ENCODE assay signal across 1 fruit fly cellular context in genomic region chr3L:5926015-5926988, dm6.
TF ChIP-seq lines count a peak whose summit lies in the region.

No protein-coding gene starts in this region.

TF ChIP-seq in whole organism, embryonic, 481 proteins besides CTCF, POLR2A, EP300 and RAD21 (continued from another document and continues in another):
- TF ChIP-seq chif (GFP tag; optimal IDR thresholded peaks at IDR 0.05; lab: Kevin White, UChicago) = peak in 1 of 2 experiments; percentile 34
- TF ChIP-seq pnt (GFP tag; optimal IDR thresholded peaks at IDR 0.05; lab: Kevin White, UChicago) = peak; percentile 10
- TF ChIP-seq CG10366 (GFP tag; IDR thresholded peaks at IDR 0.05; lab: Robert Waterston, UW) = peak; percentile 44
- TF ChIP-seq MBD-R2 (GFP tag; IDR thresholded peaks at IDR 0.05; lab: Robert Waterston, UW) = peak; percentile 11; the same call in 1 of the 2 replicates
- TF ChIP-seq Mes4 (GFP tag; optimal IDR thresholded peaks at IDR 0.05; lab: Kevin White, UChicago) = peak; percentile 23
- peak; percentile 16 for TF ChIP-seq Side (GFP tag; optimal IDR thresholded peaks at IDR 0.05; lab: Kevin White, UChicago)
- peak; percentile 34 for TF ChIP-seq CG8478 (optimal IDR thresholded peaks at IDR 0.05; lab: Kevin White, UChicago)
- peak; percentile 36 for TF ChIP-seq salm (tag; optimal IDR thresholded peaks at IDR 0.05; lab: Kevin White, UChicago)
- TF ChIP-seq Med (GFP tag; lab: Kevin White, UChicago) = peak; percentile 81
- peak; percentile 29 for TF ChIP-seq CG11398 (GFP tag; optimal IDR thresholded peaks at IDR 0.05; lab: Kevin White, UChicago)
- TF ChIP-seq shn (GFP tag; optimal IDR thresholded peaks at IDR 0.05; lab: Kevin White, UChicago) = peak; percentile 35
- peak; percentile 49 for TF ChIP-seq Vsx1 (GFP tag; optimal IDR thresholded peaks at IDR 0.05; lab: Kevin White, UChicago)
- no peak for TF ChIP-seq tup (GFP tag; optimal IDR thresholded peaks at IDR 0.05; lab: Kevin White, UChicago)
- peak; percentile 66 for TF ChIP-seq CG11504 (tag; optimal IDR thresholded peaks at IDR 0.05; lab: Kevin White, UChicago)
- peak; percentile 13 for TF ChIP-seq Meics (GFP tag; optimal IDR thresholded peaks at IDR 0.05; lab: Kevin White, UChicago)
- TF ChIP-seq az2 (GFP tag; optimal IDR thresholded peaks at IDR 0.05; lab: Kevin White, UChicago) = peak; percentile 52
- TF ChIP-seq Abd-B (GFP tag; optimal IDR thresholded peaks at IDR 0.05; lab: Kevin White, UChicago) = peak; percentile 1
- peak; percentile 11 for TF ChIP-seq Dip3 (GFP tag; optimal IDR thresholded peaks at IDR 0.05; lab: Kevin White, UChicago)
- peak; percentile 15 for TF ChIP-seq fd96Cb (tag; optimal IDR thresholded peaks at IDR 0.05; lab: Kevin White, UChicago)
- TF ChIP-seq CG43689 (GFP tag; IDR thresholded peaks at IDR 0.05; lab: Robert Waterston, UW) = 0 out of 2 replicates have a peak, but pooled peaks have one; percentile 30
- 0 out of 3 replicates have a peak, but pooled peaks have one; percentile 10 for TF ChIP-seq so (GFP tag; IDR thresholded peaks at IDR 0.05; lab: Robert Waterston, UW)
- TF ChIP-seq sim (GFP tag; IDR thresholded peaks at IDR 0.05; lab: Robert Waterston, UW) = no peak
- peak; percentile 18 for TF ChIP-seq CG3407 (GFP tag; optimal IDR thresholded peaks at IDR 0.05; lab: Kevin White, UChicago)
- peak; percentile 22 for TF ChIP-seq H2.0 (GFP tag; IDR thresholded peaks at IDR 0.05; lab: Robert Waterston, UW)
- 0 out of 2 replicates have a peak, but pooled peaks have one; percentile 14 for TF ChIP-seq E2f2 (GFP tag; IDR thresholded peaks at IDR 0.05; lab: Robert Waterston, UW)
- no peak for TF ChIP-seq jigr1 (GFP tag; IDR thresholded peaks at IDR 0.05; lab: Robert Waterston, UW)
- peak; percentile 65 for TF ChIP-seq CG4360 (GFP tag; IDR thresholded peaks at IDR 0.05; lab: Robert Waterston, UW)
- TF ChIP-seq Spps (tag; optimal IDR thresholded peaks at IDR 0.05; lab: Kevin White, UChicago) = peak; percentile 25
- TF ChIP-seq CG18619 (GFP tag; optimal IDR thresholded peaks at IDR 0.05; lab: Kevin White, UChicago) = peak; percentile 22
- TF ChIP-seq crc (GFP tag; optimal IDR thresholded peaks at IDR 0.05; lab: Kevin White, UChicago) = peak; percentile 4
- 0 out of 2 replicates have a peak, but pooled peaks have one; percentile 23 for TF ChIP-seq Oaz (GFP tag; IDR thresholded peaks at IDR 0.05; lab: Robert Waterston, UW)
- peak; percentile 35 for TF ChIP-seq Atf-2 (GFP tag; optimal IDR thresholded peaks at IDR 0.05; lab: Kevin White, UChicago)
- peak; percentile 8 for TF ChIP-seq CHES-1-like (GFP tag; optimal IDR thresholded peaks at IDR 0.05; lab: Kevin White, UChicago)
- TF ChIP-seq CG16863 (GFP tag; optimal IDR thresholded peaks at IDR 0.05; lab: Kevin White, UChicago) = peak; percentile 49
- TF ChIP-seq tgo (GFP tag; IDR thresholded peaks at IDR 0.05; lab: Robert Waterston, UW) = peak; percentile 32; the same call in 2 of the 3 replicates
- peak; percentile 21 for TF ChIP-seq en (GFP tag; optimal IDR thresholded peaks at IDR 0.05; lab: Kevin White, UChicago)
- TF ChIP-seq Hand (GFP tag; optimal IDR thresholded peaks at IDR 0.05; lab: Kevin White, UChicago) = no peak
- 0 out of 2 replicates have a peak, but pooled peaks have one; percentile 28 for TF ChIP-seq ara (GFP tag; IDR thresholded peaks at IDR 0.05; lab: Robert Waterston, UW)
- TF ChIP-seq phol (tag; optimal IDR thresholded peaks at IDR 0.05; lab: Kevin White, UChicago) = peak; percentile 33
- peak; percentile 32; the same call in 1 of the 3 replicates for TF ChIP-seq Optix (GFP tag; IDR thresholded peaks at IDR 0.05; lab: Robert Waterston, UW)
- no peak for TF ChIP-seq ac (GFP tag; optimal IDR thresholded peaks at IDR 0.05; lab: Kevin White, UChicago)
- peak in 1 of 2 experiments; percentile 97 for TF ChIP-seq Hr78 (GFP tag; optimal IDR thresholded peaks at IDR 0.05; lab: Kevin White, UChicago)
- peak; percentile 43 for TF ChIP-seq ewg (GFP tag; optimal IDR thresholded peaks at IDR 0.05; lab: Kevin White, UChicago)
- TF ChIP-seq CG1602 (GFP tag; optimal IDR thresholded peaks at IDR 0.05; lab: Kevin White, UChicago) = peak; percentile 30
- TF ChIP-seq tap (tag; optimal IDR thresholded peaks at IDR 0.05; lab: Kevin White, UChicago) = peak; percentile 6
- TF ChIP-seq CoRest (tag; optimal IDR thresholded peaks at IDR 0.05; lab: Kevin White, UChicago) = peak; percentile 67
- TF ChIP-seq unpg (GFP tag; optimal IDR thresholded peaks at IDR 0.05; lab: Kevin White, UChicago) = peak; percentile 65
- TF ChIP-seq wek (GFP tag; optimal IDR thresholded peaks at IDR 0.05; lab: Kevin White, UChicago) = peak; percentile 16
- peak; percentile 72 for TF ChIP-seq CG7839 (tag; optimal IDR thresholded peaks at IDR 0.05; lab: Kevin White, UChicago)
- peak; percentile 35 for TF ChIP-seq CG12769 (tag; optimal IDR thresholded peaks at IDR 0.05; lab: Kevin White, UChicago)
- TF ChIP-seq trem (tag; optimal IDR thresholded peaks at IDR 0.05; lab: Kevin White, UChicago) = peak; percentile 3
- 0 out of 3 replicates have a peak, but pooled peaks have one; percentile 20 for TF ChIP-seq ase (GFP tag; IDR thresholded peaks at IDR 0.05; lab: Robert Waterston, UW)
- TF ChIP-seq Fer3 (tag; optimal IDR thresholded peaks at IDR 0.05; lab: Kevin White, UChicago) = peak; percentile 5
- TF ChIP-seq sens (GFP tag; lab: Kevin White, UChicago) = peak; percentile 85
- peak; percentile 26 for TF ChIP-seq HmgZ (tag; optimal IDR thresholded peaks at IDR 0.05; lab: Kevin White, UChicago)
- TF ChIP-seq CG10209 (GFP tag; optimal IDR thresholded peaks at IDR 0.05; lab: Kevin White, UChicago) = peak; percentile 47
- peak; percentile 2 for TF ChIP-seq CG9817 (tag; optimal IDR thresholded peaks at IDR 0.05; lab: Kevin White, UChicago)
- TF ChIP-seq gce (GFP tag; IDR thresholded peaks at IDR 0.05; lab: Robert Waterston, UW) = peak; percentile 18; the same call in 2 of the 3 replicates
- peak; percentile 46 for TF ChIP-seq nom (GFP tag; optimal IDR thresholded peaks at IDR 0.05; lab: Kevin White, UChicago)
- TF ChIP-seq Six4 (GFP tag; optimal IDR thresholded peaks at IDR 0.05; lab: Kevin White, UChicago) = peak; percentile 28
- TF ChIP-seq Sox100B (GFP tag; optimal IDR thresholded peaks at IDR 0.05; lab: Kevin White, UChicago) = peak; percentile 23
- TF ChIP-seq CG10654 (GFP tag; optimal IDR thresholded peaks at IDR 0.05; lab: Kevin White, UChicago) = no peak
- TF ChIP-seq CG4707 (GFP tag; optimal IDR thresholded peaks at IDR 0.05; lab: Kevin White, UChicago) = peak; percentile 46
- 0 out of 2 replicates have a peak, but pooled peaks have one; percentile 10 for TF ChIP-seq CG6689 (GFP tag; IDR thresholded peaks at IDR 0.05; lab: Robert Waterston, UW)
- TF ChIP-seq sc (optimal IDR thresholded peaks at IDR 0.05; lab: Kevin White, UChicago) = no peak
- TF ChIP-seq sc (GFP tag; optimal IDR thresholded peaks at IDR 0.05; lab: Kevin White, UChicago) = peak; percentile 36
- TF ChIP-seq CG17361 (GFP tag; IDR thresholded peaks at IDR 0.05; lab: Robert Waterston, UW) = peak; percentile 67
- TF ChIP-seq CG4404 (GFP tag; IDR thresholded peaks at IDR 0.05; lab: Robert Waterston, UW) = no peak
- peak; percentile 34 for TF ChIP-seq bcd (GFP tag; optimal IDR thresholded peaks at IDR 0.05; lab: Kevin White, UChicago)
- peak; percentile 11 for TF ChIP-seq CG17568 (GFP tag; optimal IDR thresholded peaks at IDR 0.05; lab: Kevin White, UChicago)
- TF ChIP-seq CG9727 (GFP tag; optimal IDR thresholded peaks at IDR 0.05; lab: Kevin White, UChicago) = peak; percentile 47
- peak; percentile 29 for TF ChIP-seq org-1 (GFP tag; optimal IDR thresholded peaks at IDR 0.05; lab: Kevin White, UChicago)
- TF ChIP-seq cg (GFP tag; optimal IDR thresholded peaks at IDR 0.05; lab: Kevin White, UChicago) = peak; percentile 71
- TF ChIP-seq Xrp1 (GFP tag; IDR thresholded peaks at IDR 0.05; lab: Robert Waterston, UW) = peak; percentile 59; the same call in 1 of the 2 replicates
- TF ChIP-seq pfk (GFP tag; optimal IDR thresholded peaks at IDR 0.05; lab: Kevin White, UChicago) = no peak
- no peak for TF ChIP-seq maf-S (GFP tag; optimal IDR thresholded peaks at IDR 0.05; lab: Kevin White, UChicago)
- TF ChIP-seq Sry-δ (GFP tag; optimal IDR thresholded peaks at IDR 0.05; lab: Kevin White, UChicago) = no peak
- peak; percentile 5 for TF ChIP-seq CG33213 (GFP tag; optimal IDR thresholded peaks at IDR 0.05; lab: Kevin White, UChicago)
- TF ChIP-seq chinmo (GFP tag; IDR thresholded peaks at IDR 0.05; lab: Robert Waterston, UW; ENCODE audit: partially characterized antibody) = peak; percentile 76; the same call in 2 of the 4 replicates
- peak; percentile 15 for TF ChIP-seq zf30C (GFP tag; optimal IDR thresholded peaks at IDR 0.05; lab: Kevin White, UChicago)
- TF ChIP-seq dysf (GFP tag; IDR thresholded peaks at IDR 0.05; lab: Robert Waterston, UW) = peak; percentile 52; the same call in 2 of the 3 replicates
- TF ChIP-seq CG30403 (GFP tag; optimal IDR thresholded peaks at IDR 0.05; lab: Kevin White, UChicago) = peak; percentile 59
- TF ChIP-seq ato (GFP tag; IDR thresholded peaks at IDR 0.05; lab: Robert Waterston, UW; ENCODE audit: partially characterized antibody) = no peak
- TF ChIP-seq Dad (GFP tag; optimal IDR thresholded peaks at IDR 0.05; lab: Kevin White, UChicago) = no peak
- TF ChIP-seq CG17612 (GFP tag; IDR thresholded peaks at IDR 0.05; lab: Robert Waterston, UW) = peak; percentile 13; the same call in 1 of the 2 replicates
- TF ChIP-seq lab (GFP tag; optimal IDR thresholded peaks at IDR 0.05; lab: Kevin White, UChicago) = peak; percentile 5
- TF ChIP-seq jumu (GFP tag; optimal IDR thresholded peaks at IDR 0.05; lab: Kevin White, UChicago) = no peak
- TF ChIP-seq CG16813 (GFP tag; IDR thresholded peaks at IDR 0.05; lab: Robert Waterston, UW; ENCODE audit: partially characterized antibody) = no peak
- peak; percentile 27 for TF ChIP-seq CG7786 (GFP tag; optimal IDR thresholded peaks at IDR 0.05; lab: Kevin White, UChicago)
- TF ChIP-seq wor (GFP tag; IDR thresholded peaks at IDR 0.05; lab: Robert Waterston, UW) = peak; percentile 33; the same call in 1 of the 2 replicates
- TF ChIP-seq CG7357 (GFP tag; IDR thresholded peaks at IDR 0.05; lab: Robert Waterston, UW) = no peak
- peak; percentile 55; the same call in 2 of the 3 replicates for TF ChIP-seq row (GFP tag; IDR thresholded peaks at IDR 0.05; lab: Robert Waterston, UW)
- TF ChIP-seq cad (GFP tag; optimal IDR thresholded peaks at IDR 0.05; lab: Kevin White, UChicago) = no peak
- TF ChIP-seq CG14050 (GFP tag; IDR thresholded peaks at IDR 0.05; lab: Robert Waterston, UW) = peak; percentile 28; the same call in 2 of the 3 replicates
- 0 out of 2 replicates have a peak, but pooled peaks have one; percentile 10 for TF ChIP-seq Ada2b (GFP tag; IDR thresholded peaks at IDR 0.05; lab: Robert Waterston, UW)
- TF ChIP-seq disco-r (GFP tag; optimal IDR thresholded peaks at IDR 0.05; lab: Kevin White, UChicago) = peak; percentile 20
- TF ChIP-seq pan (optimal IDR thresholded peaks at IDR 0.05; lab: Kevin White, UChicago) = no peak
- TF ChIP-seq pan (GFP tag; optimal IDR thresholded peaks at IDR 0.05 in 1 of 2, IDR thresholded peaks at IDR 0.05 in 1 of 2) = peak in 1 of 2 experiments; percentile 33
- peak; percentile 23 for TF ChIP-seq lmd (GFP tag; IDR thresholded peaks at IDR 0.05; lab: Robert Waterston, UW)
- TF ChIP-seq Atf6 (GFP tag; IDR thresholded peaks at IDR 0.05; lab: Robert Waterston, UW) = peak; percentile 35; the same call in 1 of the 2 replicates
- peak; percentile 24; the same call in 1 of the 2 replicates for TF ChIP-seq bbx (GFP tag; IDR thresholded peaks at IDR 0.05; lab: Robert Waterston, UW; ENCODE audit: partially characterized antibody)
- TF ChIP-seq CG34224 (GFP tag; IDR thresholded peaks at IDR 0.05; lab: Robert Waterston, UW; ENCODE audit: partially characterized antibody) = no peak
- TF ChIP-seq CG11560 (tag; IDR thresholded peaks at IDR 0.05; lab: Robert Waterston, UW) = no peak
- peak; percentile 3 for TF ChIP-seq CG18011 (GFP tag; optimal IDR thresholded peaks at IDR 0.05; lab: Kevin White, UChicago)
- TF ChIP-seq Mad (GFP tag; optimal IDR thresholded peaks at IDR 0.05; lab: Kevin White, UChicago) = peak; percentile 20
- TF ChIP-seq ATbp (GFP tag; optimal IDR thresholded peaks at IDR 0.05; lab: Kevin White, UChicago) = peak; percentile 50
- peak; percentile 28 for TF ChIP-seq D19B (GFP tag; optimal IDR thresholded peaks at IDR 0.05; lab: Kevin White, UChicago)
- peak; percentile 53 for TF ChIP-seq CG2875 (GFP tag; optimal IDR thresholded peaks at IDR 0.05; lab: Kevin White, UChicago)
- peak; percentile 5 for TF ChIP-seq HLHmδ (GFP tag; optimal IDR thresholded peaks at IDR 0.05; lab: Kevin White, UChicago)
- peak; percentile 18 for TF ChIP-seq Chrac-16 (GFP tag; optimal IDR thresholded peaks at IDR 0.05; lab: Kevin White, UChicago)
- TF ChIP-seq CG12659 (GFP tag; optimal IDR thresholded peaks at IDR 0.05; lab: Kevin White, UChicago) = peak; percentile 40
- TF ChIP-seq HLH54F (GFP tag; optimal IDR thresholded peaks at IDR 0.05; lab: Kevin White, UChicago) = peak; percentile 21
- TF ChIP-seq CG17359 (tag; optimal IDR thresholded peaks at IDR 0.05; lab: Kevin White, UChicago) = peak; percentile 77
- TF ChIP-seq CG11695 (GFP tag; IDR thresholded peaks at IDR 0.05; lab: Robert Waterston, UW) = peak; percentile 59; the same call in 2 of the 3 replicates
- peak; percentile 28 for TF ChIP-seq CG17829 (tag; optimal IDR thresholded peaks at IDR 0.05; lab: Kevin White, UChicago)
- peak; percentile 16 for TF ChIP-seq abd-A (tag; optimal IDR thresholded peaks at IDR 0.05; lab: Kevin White, UChicago)
- TF ChIP-seq esg (GFP tag; conservative IDR thresholded peaks at IDR 0.05; lab: Robert Waterston, UW) = peak; percentile 32; the same call in 1 of the 2 replicates
- no peak for TF ChIP-seq zfh1 (GFP tag; IDR thresholded peaks at IDR 0.05; lab: Robert Waterston, UW)
- peak; percentile 36 for TF ChIP-seq CG4424 (GFP tag; optimal IDR thresholded peaks at IDR 0.05; lab: Kevin White, UChicago)
- no peak for TF ChIP-seq mirr (GFP tag; optimal IDR thresholded peaks at IDR 0.05; lab: Kevin White, UChicago)
- 0 out of 2 replicates have a peak, but pooled peaks have one; percentile 21 for TF ChIP-seq HLH3B (GFP tag; IDR thresholded peaks at IDR 0.05; lab: Robert Waterston, UW)
- TF ChIP-seq crp (GFP tag; optimal IDR thresholded peaks at IDR 0.05; lab: Kevin White, UChicago) = peak in 1 of 2 experiments; percentile 60
- peak; percentile 17 for TF ChIP-seq CG10462 (GFP tag; optimal IDR thresholded peaks at IDR 0.05; lab: Kevin White, UChicago)
- no peak for TF ChIP-seq pum (GFP tag; optimal IDR thresholded peaks at IDR 0.05; lab: Kevin White, UChicago)
- TF ChIP-seq Ssrp (tag; optimal IDR thresholded peaks at IDR 0.05; lab: Kevin White, UChicago) = peak; percentile 55
- TF ChIP-seq CG1792 (GFP tag; optimal IDR thresholded peaks at IDR 0.05; lab: Kevin White, UChicago) = no peak
